Worm (Caenorhabditis elegans) whole organism, late embryonic: ENCODE results near the gene ZK856.6.

Experiments
- ahr-1 ChIP-seq: sonication (generic microtip); optimal IDR thresholded peaks from 2 replicates; lab custom pipeline; 2016; ENCODE audit warnings: missing genetic modification characterization, missing compliant biosample characterization
- ama-1 ChIP-seq: fragments of 150-350 bp; optimal IDR thresholded peaks from 2 replicates; lab custom pipeline; 2014
- pqm-1 ChIP-seq: sonication (generic microtip); optimal IDR thresholded peaks from 2 replicates; lab custom pipeline; 2016; ENCODE audit warnings: missing genetic modification characterization, missing compliant biosample characterization

ce11 chrV:10159972-10160371 lies 38.5 kb upstream of the ZK856.6 start:
- TF ChIP-seq pqm-1 (tag; lab: Kevin White, UChicago) (no peak), ahr-1 (tag; lab: Kevin White, UChicago) (no peak), ama-1 (no peak)
